Worm (Caenorhabditis elegans) whole organism, L3 larva: Measurements from ENCODE around the gene ddx-15.

ENCODE experiments used
- R02D3.7 ChIP-seq: fragments of 150-350 bp; optimal IDR thresholded peaks from 2 replicates; lab custom pipeline; 2014; ENCODE audit warnings: missing biosample characterization, missing genetic modification characterization
- ZK546.5 ChIP-seq: sonication (generic microtip); optimal IDR thresholded peaks from 2 replicates; lab custom pipeline; 2017; ENCODE audit warnings: missing biosample characterization, missing genetic modification characterization
- ama-1 ChIP-seq: fragments of 150-350 bp; optimal IDR thresholded peaks from 2 replicates; lab custom pipeline; 2018
- ceh-16 ChIP-seq: sonication (generic microtip); optimal IDR thresholded peaks from 2 replicates; lab custom pipeline; 2017; ENCODE audit warnings: missing biosample characterization, missing genetic modification characterization
- ceh-28 ChIP-seq: fragments of 150-350 bp; optimal IDR thresholded peaks from 2 replicates; lab custom pipeline; 2014; ENCODE audit warnings: missing biosample characterization, missing genetic modification reagents, missing genetic modification characterization
- ceh-82 ChIP-seq: fragments of 150-350 bp; optimal IDR thresholded peaks from 2 replicates; lab custom pipeline; 2014; ENCODE audit warnings: missing biosample characterization, missing genetic modification characterization
- ceh-9 ChIP-seq: sonication (generic microtip); optimal IDR thresholded peaks from 2 replicates; lab custom pipeline; 2018; ENCODE audit warnings: missing biosample characterization, missing genetic modification characterization
- daf-12 ChIP-seq: fragments of 150-350 bp; optimal IDR thresholded peaks from 2 replicates; lab custom pipeline; 2014; ENCODE audit warnings: missing biosample characterization, missing genetic modification reagents, missing genetic modification characterization
- egl-27 ChIP-seq: sonication (generic microtip); optimal IDR thresholded peaks from 4 replicates; lab custom pipeline; 2017; ENCODE audit warnings: missing biosample characterization, missing genetic modification reagents, missing genetic modification characterization
- egl-5 ChIP-seq: fragments of 150-350 bp; optimal IDR thresholded peaks from 2 replicates; lab custom pipeline; 2017; ENCODE audit warnings: missing biosample characterization, missing genetic modification reagents, missing genetic modification characterization, inconsistent platforms
- elt-1 ChIP-seq: fragments of 150-350 bp; optimal IDR thresholded peaks from 2 replicates; lab custom pipeline; 2014; ENCODE audit warnings: missing biosample characterization, missing genetic modification characterization
- elt-2 ChIP-seq: sonication (generic microtip); optimal IDR thresholded peaks from 2 replicates; lab custom pipeline; 2016; ENCODE audit warnings: missing genetic modification reagents, mild to moderate bottlenecking, missing genetic modification characterization, missing compliant biosample characterization
- elt-3 ChIP-seq, 3 experiments: fragments of 150-350 bp in 1 of 3; sonication (generic microtip) in 2 of 3; optimal IDR thresholded peaks; 2 replicates in 2 of 3; 4 replicates in 1 of 3; lab custom pipeline; 2014 to 2017; ENCODE audit warnings: missing biosample characterization in 3 of 3, missing genetic modification characterization in 3 of 3
- eor-1 ChIP-seq, 2 experiments: fragments of 150-350 bp; optimal IDR thresholded peaks; 2 replicates each; lab custom pipeline; 2014 to 2018; ENCODE audit warnings: missing biosample characterization in 2 of 2, missing genetic modification characterization in 2 of 2
- fkh-10 ChIP-seq: sonication (generic microtip); optimal IDR thresholded peaks from 2 replicates; lab custom pipeline; 2017; ENCODE audit warnings: missing biosample characterization, missing genetic modification reagents, missing genetic modification characterization
- fkh-2 ChIP-seq: fragments of 150-350 bp; optimal IDR thresholded peaks from 2 replicates; lab custom pipeline; 2014; ENCODE audit warnings: missing biosample characterization, missing genetic modification reagents, missing genetic modification characterization
- fos-1 ChIP-seq: fragments of 150-350 bp; optimal IDR thresholded peaks from 2 replicates; lab custom pipeline; 2014; ENCODE audit warnings: missing biosample characterization, missing genetic modification characterization
- hmg-11 ChIP-seq: sonication (generic microtip); optimal IDR thresholded peaks from 2 replicates; lab custom pipeline; 2016; ENCODE audit warnings: missing genetic modification characterization, missing compliant biosample characterization
- jun-1 ChIP-seq: fragments of 150-350 bp; optimal IDR thresholded peaks from 2 replicates; lab custom pipeline; 2014; ENCODE audit warnings: missing biosample characterization, missing genetic modification reagents, missing genetic modification characterization
- lin-15B ChIP-seq: fragments of 150-350 bp; optimal IDR thresholded peaks from 2 replicates; lab custom pipeline; 2014; ENCODE audit warnings: missing biosample characterization, missing genetic modification characterization
- lin-39 ChIP-seq: fragments of 150-350 bp; optimal IDR thresholded peaks from 2 replicates; lab custom pipeline; 2018; ENCODE audit warnings: missing biosample characterization, missing genetic modification reagents, missing genetic modification characterization
- lsy-12 ChIP-seq: sonication (generic microtip); optimal IDR thresholded peaks from 2 replicates; lab custom pipeline; 2016; ENCODE audit warnings: mild to moderate bottlenecking, missing genetic modification characterization, missing compliant biosample characterization
- mdl-1 ChIP-seq: fragments of 150-350 bp; optimal IDR thresholded peaks from 2 replicates; lab custom pipeline; 2014; ENCODE audit warnings: missing biosample characterization, missing genetic modification characterization
- nfya-1 ChIP-seq: sonication (generic microtip); optimal IDR thresholded peaks from 2 replicates; lab custom pipeline; 2017; ENCODE audit warnings: missing genetic modification characterization, mild to moderate bottlenecking, missing compliant biosample characterization, antibody characterized with exemption, moderate library complexity; ENCODE audit not compliant: insufficient read depth
- nhr-11 ChIP-seq: fragments of 150-350 bp; optimal IDR thresholded peaks from 2 replicates; lab custom pipeline; 2014; ENCODE audit warnings: missing biosample characterization, missing genetic modification characterization
- nhr-12 ChIP-seq: fragments of 150-350 bp; optimal IDR thresholded peaks from 2 replicates; lab custom pipeline; 2014; ENCODE audit warnings: missing biosample characterization, missing genetic modification characterization
- nhr-23 ChIP-seq: fragments of 150-350 bp; optimal IDR thresholded peaks from 2 replicates; lab custom pipeline; 2014; ENCODE audit warnings: missing biosample characterization, missing genetic modification reagents, missing genetic modification characterization
- nhr-237 ChIP-seq: fragments of 150-350 bp; optimal IDR thresholded peaks from 2 replicates; lab custom pipeline; 2014; ENCODE audit warnings: missing biosample characterization, missing genetic modification characterization
- nhr-25 ChIP-seq: sonication (generic microtip); optimal IDR thresholded peaks from 2 replicates; lab custom pipeline; 2017; ENCODE audit warnings: missing biosample characterization, missing genetic modification characterization
- nhr-28 ChIP-seq: fragments of 150-350 bp; optimal IDR thresholded peaks from 2 replicates; lab custom pipeline; 2014; ENCODE audit warnings: missing biosample characterization, missing genetic modification characterization
- nhr-43 ChIP-seq: sonication (generic microtip); optimal IDR thresholded peaks from 2 replicates; lab custom pipeline; 2016; ENCODE audit warnings: mild to moderate bottlenecking, missing genetic modification characterization, missing compliant biosample characterization; ENCODE audit not compliant: poor library complexity, severe bottlenecking
- nhr-67 ChIP-seq: fragments of 150-350 bp; optimal IDR thresholded peaks from 2 replicates; lab custom pipeline; 2014; ENCODE audit warnings: missing biosample characterization, missing genetic modification characterization
- nhr-76 ChIP-seq: fragments of 150-350 bp; sonication (generic microtip); optimal IDR thresholded peaks from 5 replicates; lab custom pipeline; 2014; ENCODE audit warnings: missing biosample characterization, missing genetic modification characterization
- nhr-77 ChIP-seq: fragments of 150-350 bp; optimal IDR thresholded peaks from 2 replicates; lab custom pipeline; 2014; ENCODE audit warnings: missing biosample characterization, missing genetic modification characterization
- pha-4 ChIP-seq: fragments of 150-350 bp; optimal IDR thresholded peaks from 2 replicates; lab custom pipeline; 2014; ENCODE audit warnings: missing biosample characterization, missing genetic modification reagents, missing genetic modification characterization
- pqm-1 ChIP-seq: fragments of 150-350 bp; optimal IDR thresholded peaks from 2 replicates; lab custom pipeline; 2017; ENCODE audit warnings: missing biosample characterization, missing genetic modification characterization, inconsistent platforms
- sea-2 ChIP-seq: fragments of 150-350 bp; sonication (generic microtip); optimal IDR thresholded peaks from 4 replicates; lab custom pipeline; 2014; ENCODE audit warnings: missing biosample characterization, missing genetic modification reagents, missing genetic modification characterization
- skn-1 ChIP-seq: fragments of 150-350 bp; optimal IDR thresholded peaks from 2 replicates; lab custom pipeline; 2014; ENCODE audit warnings: missing biosample characterization, missing genetic modification characterization
- snpc-4 ChIP-seq: fragments of 150-350 bp; optimal IDR thresholded peaks from 2 replicates; lab custom pipeline; 2014; ENCODE audit warnings: missing biosample characterization, missing genetic modification characterization
- tbx-2 ChIP-seq: sonication (generic microtip); optimal IDR thresholded peaks from 2 replicates; lab custom pipeline; 2016; ENCODE audit warnings: mild to moderate bottlenecking, missing genetic modification characterization, missing compliant biosample characterization
- unc-39 ChIP-seq: sonication (generic microtip); optimal IDR thresholded peaks from 4 replicates; lab custom pipeline; 2017; ENCODE audit warnings: missing biosample characterization, missing genetic modification characterization
- unc-62 ChIP-seq: fragments of 150-350 bp; sonication (generic microtip); optimal IDR thresholded peaks from 4 replicates; lab custom pipeline; 2014; ENCODE audit warnings: missing biosample characterization, missing genetic modification reagents, missing genetic modification characterization
- zag-1 ChIP-seq: fragments of 150-350 bp; optimal IDR thresholded peaks from 2 replicates; lab custom pipeline; 2014; ENCODE audit warnings: missing biosample characterization, missing genetic modification characterization
- ztf-11 ChIP-seq: fragments of 150-350 bp; optimal IDR thresholded peaks from 2 replicates; lab custom pipeline; 2014; ENCODE audit warnings: missing biosample characterization, missing genetic modification characterization
- ztf-4 ChIP-seq: fragments of 150-350 bp; optimal IDR thresholded peaks from 2 replicates; lab custom pipeline; 2014; ENCODE audit warnings: missing biosample characterization, missing genetic modification characterization

The ddx-15 gene

DNA sequence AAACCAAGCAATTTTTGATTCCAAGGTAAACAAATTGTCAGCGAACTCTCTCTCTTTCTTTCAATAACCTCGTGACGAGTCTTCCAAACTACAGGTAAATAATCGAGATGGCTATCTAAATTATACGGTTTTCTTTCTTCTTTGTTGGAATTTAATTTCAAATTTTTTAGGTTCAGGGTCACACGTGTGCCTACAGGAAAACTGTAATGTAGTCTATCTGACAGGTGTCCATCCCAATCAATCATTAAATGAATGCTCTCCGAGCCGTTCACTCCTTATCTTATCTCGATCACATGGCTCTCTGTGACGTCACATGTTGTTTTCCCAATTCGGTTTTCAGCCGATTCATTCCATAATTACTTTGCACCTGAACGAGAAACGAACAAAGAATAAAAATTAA, 38.4 kb downstream of the ddx-15 start:
- no peak for TF ChIP-seq elt-3 (tag; optimal IDR thresholded peaks at IDR 0.05; lab: Kevin White, UChicago)
- no peak for TF ChIP-seq ZK546.5 (tag; lab: Kevin White, UChicago)
- TF ChIP-seq jun-1 (tag; lab: Kevin White, UChicago): no peak
- no peak for TF ChIP-seq eor-1 (tag; optimal IDR thresholded peaks at IDR 0.05; lab: Kevin White, UChicago)
- no peak for TF ChIP-seq ceh-9 (tag; lab: Kevin White, UChicago)
- TF ChIP-seq fos-1 (tag; lab: Kevin White, UChicago): no peak
- TF ChIP-seq nhr-77: no peak
- TF ChIP-seq nhr-11: no peak
- TF ChIP-seq nfya-1: no peak
- TF ChIP-seq unc-39: no peak
- no peak for TF ChIP-seq fkh-10 (GFP tag; lab: Kevin White, UChicago)
- TF ChIP-seq zag-1: no peak
- TF ChIP-seq fkh-2 (tag; lab: Kevin White, UChicago): no peak
- TF ChIP-seq snpc-4 (tag; lab: Kevin White, UChicago): no peak
- TF ChIP-seq mdl-1 (tag; lab: Kevin White, UChicago): no peak
- no peak for TF ChIP-seq nhr-76
- no peak for TF ChIP-seq lin-15B (tag; lab: Kevin White, UChicago)
- no peak for TF ChIP-seq daf-12 (tag; lab: Kevin White, UChicago)
- TF ChIP-seq elt-1: peak; percentile 52
- TF ChIP-seq egl-27: no peak
- TF ChIP-seq egl-5 (tag; lab: Kevin White, UChicago): no peak
- TF ChIP-seq pha-4 (tag; lab: Kevin White, UChicago): peak; percentile 53
- no peak for TF ChIP-seq R02D3.7 (tag; lab: Kevin White, UChicago)
- TF ChIP-seq nhr-25 (tag; lab: Kevin White, UChicago): no peak
- TF ChIP-seq ztf-11 (tag; lab: Kevin White, UChicago): no peak
- peak; percentile 70 for TF ChIP-seq pqm-1
- TF ChIP-seq ama-1 (lab: Kevin White, UChicago): peak; percentile 35
- TF ChIP-seq elt-2: peak; percentile 87
- no peak for TF ChIP-seq ceh-82 (tag; lab: Kevin White, UChicago)
- TF ChIP-seq ztf-4 (tag; lab: Kevin White, UChicago): no peak
- TF ChIP-seq skn-1 (tag; lab: Kevin White, UChicago): no peak
- no peak for TF ChIP-seq nhr-237 (tag; lab: Kevin White, UChicago)
- no peak for TF ChIP-seq lin-39 (tag; lab: Kevin White, UChicago)
- TF ChIP-seq ceh-28: no peak

DNA sequence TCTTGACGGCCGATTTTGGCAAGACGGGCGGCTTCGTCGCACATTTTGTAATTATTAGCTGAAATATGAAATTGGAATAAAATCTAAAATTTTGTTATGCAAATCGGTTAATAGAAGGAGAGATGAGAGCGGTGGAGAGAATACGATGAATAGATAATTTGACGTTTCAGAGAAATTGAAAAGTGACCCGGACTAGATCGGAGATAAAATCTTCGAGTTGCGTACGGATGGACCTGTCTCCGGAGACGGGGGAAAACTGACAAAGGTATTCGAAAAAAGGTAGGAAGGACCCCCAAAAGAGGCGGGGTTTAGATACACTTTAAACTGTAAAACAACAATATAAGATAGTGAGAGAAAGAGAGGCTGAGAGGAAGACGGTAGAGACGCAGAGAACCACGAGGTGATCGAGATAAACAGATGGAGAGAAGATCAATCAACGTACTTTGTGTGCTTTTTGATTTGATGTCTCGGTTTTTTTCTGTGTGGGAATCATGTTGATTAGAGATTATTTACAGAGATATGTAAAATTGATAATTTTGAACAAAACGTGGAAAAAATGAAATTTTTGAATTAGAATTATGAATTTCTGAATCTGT, 39.3 kb downstream of the ddx-15 start, which contains the start of gene F09F7.6:
Gene F09F7.6, minus strand, starts transcription at position 64 of the 596 bp plus-strand sequence.
- no peak for TF ChIP-seq ceh-16
- TF ChIP-seq lin-39 (tag; lab: Kevin White, UChicago): peak; percentile 47
- no peak for TF ChIP-seq eor-1 (tag; optimal IDR thresholded peaks at IDR 0.05; lab: Kevin White, UChicago)
- no peak for TF ChIP-seq sea-2 (GFP tag; lab: Kevin White, UChicago)
- TF ChIP-seq snpc-4 (tag; lab: Kevin White, UChicago): no peak
- no peak for TF ChIP-seq fos-1 (tag; lab: Kevin White, UChicago)
- no peak for TF ChIP-seq ztf-11 (tag; lab: Kevin White, UChicago)
- TF ChIP-seq egl-5 (tag; lab: Kevin White, UChicago): peak; percentile 37
- peak; percentile 27 for TF ChIP-seq ceh-28
- no peak for TF ChIP-seq nhr-237 (tag; lab: Kevin White, UChicago)
- no peak for TF ChIP-seq nhr-12 (tag; lab: Kevin White, UChicago)
- TF ChIP-seq egl-27: no peak
- TF ChIP-seq hmg-11 (tag; lab: Kevin White, UChicago): no peak
- TF ChIP-seq nhr-76: no peak
- peak; percentile 75 for TF ChIP-seq nhr-25 (tag; lab: Kevin White, UChicago)
- TF ChIP-seq mdl-1 (tag; lab: Kevin White, UChicago): peak; percentile 35
- peak; percentile 44 for TF ChIP-seq jun-1 (tag; lab: Kevin White, UChicago)
- TF ChIP-seq ztf-4 (tag; lab: Kevin White, UChicago): no peak
- no peak for TF ChIP-seq daf-12 (tag; lab: Kevin White, UChicago)
- no peak for TF ChIP-seq nhr-67
- peak; percentile 8 for TF ChIP-seq R02D3.7 (tag; lab: Kevin White, UChicago)
- TF ChIP-seq pha-4 (tag; lab: Kevin White, UChicago): peak; percentile 85
- TF ChIP-seq lsy-12 (tag; lab: Kevin White, UChicago): no peak
- TF ChIP-seq unc-62 (GFP tag; lab: Kevin White, UChicago): no peak
- no peak for TF ChIP-seq nhr-77
- no peak for TF ChIP-seq tbx-2 (tag; lab: Kevin White, UChicago)
- TF ChIP-seq elt-2: peak; percentile 81
- TF ChIP-seq nhr-11: no peak
- no peak for TF ChIP-seq nhr-28 (tag; lab: Kevin White, UChicago)
- peak; percentile 87 for TF ChIP-seq ama-1 (lab: Kevin White, UChicago)
- TF ChIP-seq nhr-43 (tag; lab: Kevin White, UChicago): peak; percentile 78
- peak; percentile 58 for TF ChIP-seq nhr-23 (tag; lab: Kevin White, UChicago)
- TF ChIP-seq pqm-1: peak; percentile 92
- TF ChIP-seq zag-1: no peak
- TF ChIP-seq elt-1: peak; percentile 95
- no peak for TF ChIP-seq fkh-2 (tag; lab: Kevin White, UChicago)
- no peak for TF ChIP-seq skn-1 (tag; lab: Kevin White, UChicago)
- TF ChIP-seq nfya-1: peak; percentile 53
